Worm (Caenorhabditis elegans) whole organism, L1 larva: Measurements from ENCODE around the gene C34F11.2.

ENCODE experiments used
- blmp-1 ChIP-seq: fragments of 150-350 bp; optimal IDR thresholded peaks from 2 replicates; lab custom pipeline; 2014; ENCODE audit warnings: missing biosample characterization, missing genetic modification characterization
- elt-3 ChIP-seq, 6 experiments: fragments of 150-350 bp in 1 of 6; sonication (generic microtip); optimal IDR thresholded peaks; 2 replicates each; lab custom pipeline; 2017 to 2018; ENCODE audit warnings: missing biosample characterization in 6 of 6, missing genetic modification characterization in 6 of 6, inconsistent platforms in 1 of 6
- fos-1 ChIP-seq: fragments of 150-350 bp; optimal IDR thresholded peaks from 2 replicates; lab custom pipeline; 2014; ENCODE audit warnings: missing biosample characterization, missing genetic modification characterization
- jun-1 ChIP-seq: fragments of 150-350 bp; optimal IDR thresholded peaks from 2 replicates; lab custom pipeline; 2014; ENCODE audit warnings: missing biosample characterization, missing genetic modification reagents, missing genetic modification characterization
- nhr-11 ChIP-seq: fragments of 150-350 bp; optimal IDR thresholded peaks from 2 replicates; lab custom pipeline; 2014; ENCODE audit warnings: missing biosample characterization, missing genetic modification characterization
- nhr-76 ChIP-seq: sonication (generic microtip); optimal IDR thresholded peaks from 2 replicates; lab custom pipeline; 2017; ENCODE audit warnings: missing biosample characterization, missing genetic modification characterization
- snpc-4 ChIP-seq: fragments of 150-350 bp; optimal IDR thresholded peaks from 2 replicates; lab custom pipeline; 2014; ENCODE audit warnings: missing biosample characterization, missing genetic modification characterization
- unc-62 ChIP-seq: fragments of 150-350 bp; optimal IDR thresholded peaks from 2 replicates; lab custom pipeline; 2014; ENCODE audit warnings: missing biosample characterization, missing genetic modification reagents, missing genetic modification characterization
- unc-86 ChIP-seq: sonication (generic microtip); optimal IDR thresholded peaks from 2 replicates; lab custom pipeline; 2016; ENCODE audit warnings: missing genetic modification characterization, missing compliant biosample characterization
- ztf-11 ChIP-seq, 2 experiments: sonication (generic microtip); optimal IDR thresholded peaks; 2 replicates each; lab custom pipeline; 2016 to 2017; ENCODE audit warnings: missing genetic modification characterization in 2 of 2, missing biosample characterization in 1 of 2, missing compliant biosample characterization in 1 of 2
- ztf-4 ChIP-seq: fragments of 150-350 bp; optimal IDR thresholded peaks from 2 replicates; lab custom pipeline; 2014; ENCODE audit warnings: missing biosample characterization, missing genetic modification characterization

ce11 chrII:5225284-5225683, 13.2 kb downstream of the C34F11.2 start, which contains the start of gene dsh-1:
- no peak for TF ChIP-seq snpc-4 (tag; lab: Kevin White, UChicago)
- TF ChIP-seq ztf-11 (tag; optimal IDR thresholded peaks at IDR 0.05; lab: Kevin White, UChicago), result no peak
- no peak for TF ChIP-seq unc-86
- no peak for TF ChIP-seq nhr-76 (tag; lab: Kevin White, UChicago)
- no peak for TF ChIP-seq elt-3 (tag; optimal IDR thresholded peaks at IDR 0.05; lab: Kevin White, UChicago)
- TF ChIP-seq fos-1 (tag; lab: Kevin White, UChicago), result no peak
- no peak for TF ChIP-seq jun-1 (tag; lab: Kevin White, UChicago)
- no peak for TF ChIP-seq blmp-1 (tag; lab: Kevin White, UChicago)
- no peak for TF ChIP-seq nhr-11 (tag; lab: Kevin White, UChicago)
- no peak for TF ChIP-seq unc-62
- TF ChIP-seq ztf-4 (tag; lab: Kevin White, UChicago), result no peak
